Worm (Caenorhabditis elegans) whole organism, L2 larva: ENCODE results near the gene dpy-10.

Source experiments
- F13H6.1 ChIP-seq: sonication (generic microtip); optimal IDR thresholded peaks from 2 replicates; lab custom pipeline; 2016; ENCODE audit warnings: missing genetic modification characterization, missing compliant biosample characterization
- ama-1 ChIP-seq: fragments of 150-350 bp; optimal IDR thresholded peaks from 2 replicates; lab custom pipeline; 2018; ENCODE audit warnings: inconsistent platforms
- dmd-4 ChIP-seq: sonication (generic microtip); optimal IDR thresholded peaks from 2 replicates; lab custom pipeline; 2017; ENCODE audit warnings: missing biosample characterization, missing genetic modification characterization
- egl-27 ChIP-seq: sonication (generic microtip); optimal IDR thresholded peaks from 3 replicates; lab custom pipeline; 2017; ENCODE audit warnings: missing biosample characterization, missing genetic modification reagents, missing genetic modification characterization
- elt-3 ChIP-seq: sonication (generic microtip); optimal IDR thresholded peaks from 2 replicates; lab custom pipeline; 2017; ENCODE audit warnings: missing biosample characterization, missing genetic modification characterization
- lsy-2 ChIP-seq, 2 experiments: fragments of 150-350 bp in 1 of 2; sonication (generic microtip) in 1 of 2; optimal IDR thresholded peaks; 2 replicates each; lab custom pipeline; 2014 to 2017; ENCODE audit warnings: missing biosample characterization in 2 of 2, missing genetic modification characterization in 2 of 2
- mdl-1 ChIP-seq, 2 experiments: fragments of 150-350 bp in 1 of 2; sonication (generic microtip) in 1 of 2; optimal IDR thresholded peaks; 2 replicates each; lab custom pipeline; 2017; ENCODE audit warnings: missing biosample characterization in 2 of 2, missing genetic modification characterization in 2 of 2
- nhr-25 ChIP-seq: fragments of 150-350 bp; sonication (generic microtip); optimal IDR thresholded peaks from 3 replicates; lab custom pipeline; 2014; ENCODE audit warnings: missing biosample characterization, missing genetic modification characterization
- unc-62 ChIP-seq: fragments of 150-350 bp; optimal IDR thresholded peaks from 2 replicates; lab custom pipeline; 2014; ENCODE audit warnings: missing biosample characterization, missing genetic modification reagents, missing genetic modification characterization
- ztf-11 ChIP-seq: sonication (generic microtip); optimal IDR thresholded peaks from 2 replicates; lab custom pipeline; 2017; ENCODE audit warnings: missing biosample characterization, missing genetic modification characterization

- TF ChIP-seq mdl-1 (tag; optimal IDR thresholded peaks at IDR 0.05; lab: Kevin White, UChicago) (no peak), F13H6.1 (no peak), lsy-2 (tag; optimal IDR thresholded peaks at IDR 0.05; lab: Kevin White, UChicago) (no peak), ztf-11 (tag; lab: Kevin White, UChicago) (no peak), ama-1 (lab: Kevin White, UChicago) (no peak), elt-3 (no peak), egl-27 (tag; lab: Kevin White, UChicago) (no peak), unc-62 (GFP tag; lab: Kevin White, UChicago) (no peak), dmd-4 (tag; lab: Kevin White, UChicago) (no peak), nhr-25 (tag; lab: Kevin White, UChicago) (no peak)
Observed at ce11 chrII:6695388-6695787, 16.6 kb downstream of the dpy-10 start, which contains the start of gene C18H9.5.
